Worm (Caenorhabditis elegans): Measurements from ENCODE around the gene acl-3.
A peak's percentile ranks its signal among the peaks of the same experiment; 100 is the strongest.

Gene acl-3

DNA sequence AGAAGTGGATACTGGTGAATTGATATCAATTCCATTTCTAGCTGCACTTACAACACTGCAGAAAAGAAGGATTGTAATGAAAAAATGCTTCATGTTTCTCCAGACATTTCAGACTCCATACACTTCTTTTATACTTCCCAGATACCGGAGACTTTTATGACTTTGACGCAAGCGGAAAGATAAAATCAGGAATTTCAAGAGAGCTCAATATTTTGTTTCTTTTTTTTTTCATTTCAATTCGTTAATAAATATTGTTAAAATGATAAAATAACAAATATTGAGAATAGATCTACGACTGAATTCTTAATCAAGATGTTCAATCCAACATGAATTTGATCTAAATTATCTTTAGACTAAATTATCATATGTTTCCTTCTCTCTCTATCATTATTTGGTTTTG, 26.3 kb downstream of the acl-3 start, which contains the start of gene lys-5:
lys-5 (minus strand) TSS at position 101 of the 400 bp plus-strand sequence.
- TF ChIP-seq elt-2 (tag; optimal IDR thresholded peaks at IDR 0.05) (peak; percentile 7), unc-62 (GFP tag; optimal IDR thresholded peaks at IDR 0.05) (no peak)

DNA sequence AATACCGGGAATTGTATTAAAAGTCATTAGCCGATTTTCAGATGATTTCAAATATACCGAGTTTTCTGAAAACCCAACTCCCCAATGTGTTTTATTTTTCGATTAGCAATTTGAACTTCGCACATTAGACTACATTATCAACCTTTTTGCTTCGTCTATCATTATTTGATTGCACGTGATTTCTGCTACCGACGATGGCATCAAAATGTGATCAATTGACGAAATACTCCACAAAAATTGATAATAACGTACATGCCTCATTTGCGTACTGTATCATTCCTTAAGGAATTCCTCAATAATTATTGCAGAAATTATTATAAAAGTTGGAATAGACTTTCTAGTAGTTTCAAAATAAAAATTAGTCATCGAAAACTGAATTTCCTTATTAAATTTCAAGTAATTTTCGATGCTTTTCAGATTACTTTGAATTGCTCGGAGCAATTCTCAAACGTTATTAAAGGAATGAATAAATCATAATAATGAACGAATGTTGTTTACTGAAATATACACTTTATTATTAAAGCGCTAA, 28.0 kb downstream of the acl-3 start:
- TF ChIP-seq skn-1 (tag; optimal IDR thresholded peaks at IDR 0.05) (no peak), aly-2 (tag; optimal IDR thresholded peaks at IDR 0.05) (no peak), ZK546.5 (tag; optimal IDR thresholded peaks at IDR 0.05) (no peak), pqm-1 (tag; optimal IDR thresholded peaks at IDR 0.05) (peak; percentile 74), ama-1 (optimal IDR thresholded peaks at IDR 0.05) (no peak), elt-2 (tag; optimal IDR thresholded peaks at IDR 0.05) (peak; percentile 77), snpc-4 (tag; optimal IDR thresholded peaks at IDR 0.05) (no peak), nhr-237 (tag; optimal IDR thresholded peaks at IDR 0.05) (no peak), lin-39 (tag; optimal IDR thresholded peaks at IDR 0.05) (no peak), lsy-12 (tag; optimal IDR thresholded peaks at IDR 0.05) (no peak), mml-1 (tag; optimal IDR thresholded peaks at IDR 0.05) (no peak), jun-1 (tag; optimal IDR thresholded peaks at IDR 0.05) (no peak), pha-4 (tag; optimal IDR thresholded peaks at IDR 0.05) (peak; percentile 13), tbx-2 (tag; optimal IDR thresholded peaks at IDR 0.05) (no peak), unc-62 (GFP tag; optimal IDR thresholded peaks at IDR 0.05) (no peak)

DNA sequence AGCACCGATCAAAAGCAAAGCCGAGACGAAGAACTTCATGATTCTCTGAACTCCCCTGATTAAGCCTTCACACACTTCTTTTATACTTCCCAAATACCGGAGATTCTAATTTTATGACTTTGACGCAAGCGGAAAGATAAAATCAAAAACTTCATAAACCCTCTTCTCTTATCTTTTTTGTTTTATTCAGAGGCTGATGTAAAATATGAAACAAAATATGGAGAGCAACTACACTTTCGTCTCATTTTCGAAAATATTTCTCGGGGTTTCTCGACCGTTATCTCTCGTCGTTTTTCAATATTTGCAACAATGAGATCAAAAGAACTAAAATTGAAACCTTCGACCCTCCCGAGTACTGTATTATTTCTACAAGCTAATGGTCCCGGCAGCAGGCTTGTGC, 28.8 kb downstream of the acl-3 start, which contains the start of gene lys-4:
lys-4 (minus strand) TSS at position 115 of the 400 bp plus-strand sequence.
- no peak for TF ChIP-seq egl-5 (tag; optimal IDR thresholded peaks at IDR 0.05)
- TF ChIP-seq aly-2 (tag; optimal IDR thresholded peaks at IDR 0.05) = no peak
- TF ChIP-seq elt-2 (tag; optimal IDR thresholded peaks at IDR 0.05) = peak; percentile 82
- no peak for TF ChIP-seq unc-39 (tag; optimal IDR thresholded peaks at IDR 0.05)
- peak; percentile 75 for TF ChIP-seq pqm-1 (tag; optimal IDR thresholded peaks at IDR 0.05)
- TF ChIP-seq fkh-2 (tag; optimal IDR thresholded peaks at IDR 0.05) = no peak
- TF ChIP-seq skn-1 (tag; optimal IDR thresholded peaks at IDR 0.05) = no peak
- TF ChIP-seq nhr-25 (tag; optimal IDR thresholded peaks at IDR 0.05) = no peak
- no peak for TF ChIP-seq nhr-23 (tag; optimal IDR thresholded peaks at IDR 0.05)
- no peak for TF ChIP-seq nhr-77 (tag; optimal IDR thresholded peaks at IDR 0.05)
- no peak for TF ChIP-seq ztf-11 (tag; optimal IDR thresholded peaks at IDR 0.05)

DNA sequence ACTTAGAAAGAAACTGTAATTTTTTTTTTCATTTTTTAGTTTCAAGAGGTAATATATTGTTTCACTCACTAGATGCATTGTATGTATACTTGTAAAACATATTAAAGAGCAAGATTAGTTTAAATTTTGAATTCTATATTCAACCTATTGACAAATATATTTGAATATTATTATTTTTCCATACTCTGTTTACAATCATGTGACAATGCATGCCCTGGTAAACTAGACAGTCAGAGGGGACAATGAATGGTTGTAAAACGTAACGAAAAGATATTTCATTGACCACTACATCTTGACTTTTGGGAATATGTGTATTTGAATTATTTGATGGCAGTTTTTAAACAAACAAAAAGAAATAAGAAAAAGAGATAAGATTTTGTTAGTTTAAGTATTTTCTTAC, 29.5 kb downstream of the acl-3 start:
- TF ChIP-seq pha-4 (tag; optimal IDR thresholded peaks at IDR 0.05) (peak; percentile 36), lin-15B (tag; optimal IDR thresholded peaks at IDR 0.05) (no peak)

DNA sequence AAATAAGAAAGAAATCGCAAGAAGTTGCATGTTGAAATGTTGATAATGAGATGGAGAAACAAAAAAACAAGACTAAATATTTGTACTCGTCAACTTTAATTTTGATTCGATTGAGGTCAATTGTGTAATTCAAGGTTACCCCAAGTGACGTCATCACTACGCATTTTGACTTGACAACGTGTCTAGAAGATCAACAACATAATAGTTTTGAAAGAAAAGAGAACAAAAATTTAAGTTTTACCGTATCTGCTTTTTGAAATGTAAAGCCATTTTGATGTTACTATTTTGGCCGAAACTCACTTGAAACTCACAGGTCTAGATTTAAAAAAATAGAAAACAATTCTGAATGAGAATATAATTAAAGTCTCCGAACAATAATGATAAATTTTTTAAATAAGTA, 30.9 kb downstream of the acl-3 start, which contains the start of gene dsl-5:
dsl-5 (minus strand) TSS at position 101 of the 400 bp plus-strand sequence.
- TF ChIP-seq snpc-4 (tag; optimal IDR thresholded peaks at IDR 0.05) (no peak), nhr-25 (tag; optimal IDR thresholded peaks at IDR 0.05) (peak; percentile 12), elt-2 (tag; optimal IDR thresholded peaks at IDR 0.05) (no peak)

DNA sequence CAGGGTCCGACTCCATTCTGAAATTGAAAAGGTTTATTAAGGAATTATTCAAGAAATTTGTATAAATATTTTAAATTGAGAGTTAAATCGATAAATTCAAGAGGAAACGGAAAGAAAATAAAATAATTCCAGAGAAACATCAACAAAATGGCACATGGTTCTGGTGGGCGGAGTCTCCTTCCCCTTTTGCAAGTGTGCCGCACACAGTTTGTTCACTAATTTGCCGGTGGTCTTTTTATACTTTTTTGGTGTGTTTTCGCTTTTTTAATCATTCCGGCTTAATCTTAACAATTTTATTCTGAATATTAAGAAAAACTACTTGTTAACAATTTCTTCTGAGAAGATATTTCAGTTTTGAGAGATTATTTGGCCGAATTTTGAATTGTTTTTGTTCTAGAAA, 46.9 kb downstream of the acl-3 start, which contains the start of the genes ragc-1 and Y24F12A.1:
ragc-1 (minus strand) TSS at position 25 of the 400 bp plus-strand sequence.
Y24F12A.1 (plus strand) TSS at position 346 of the 400 bp plus-strand sequence.
- TF ChIP-seq R02D3.7 (tag; optimal IDR thresholded peaks at IDR 0.05) = no peak
- TF ChIP-seq lin-39 (tag; optimal IDR thresholded peaks at IDR 0.05) = peak; percentile 37
- peak; percentile 84 for TF ChIP-seq pha-4 (tag; optimal IDR thresholded peaks at IDR 0.05)
- TF ChIP-seq snpc-4 (tag; optimal IDR thresholded peaks at IDR 0.05) = peak; percentile 71
- peak; percentile 42 for TF ChIP-seq lin-15B (tag; optimal IDR thresholded peaks at IDR 0.05)
- TF ChIP-seq ceh-16 (tag; optimal IDR thresholded peaks at IDR 0.05) = no peak
- no peak for TF ChIP-seq fkh-10 (GFP tag; optimal IDR thresholded peaks at IDR 0.05)
- peak; percentile 47 for TF ChIP-seq elt-2 (tag; optimal IDR thresholded peaks at IDR 0.05)
- TF ChIP-seq mml-1 (tag; optimal IDR thresholded peaks at IDR 0.05) = no peak
- no peak for TF ChIP-seq nhr-237 (tag; optimal IDR thresholded peaks at IDR 0.05)
- TF ChIP-seq zag-1 (tag; optimal IDR thresholded peaks at IDR 0.05) = no peak
- no peak for TF ChIP-seq unc-62 (GFP tag; optimal IDR thresholded peaks at IDR 0.05)
- TF ChIP-seq nhr-25 (tag; optimal IDR thresholded peaks at IDR 0.05) = no peak
- TF ChIP-seq ztf-11 (tag; optimal IDR thresholded peaks at IDR 0.05) = no peak
- TF ChIP-seq hmg-11 (tag; optimal IDR thresholded peaks at IDR 0.05) = no peak
- peak; percentile 42 for TF ChIP-seq egl-5 (tag; optimal IDR thresholded peaks at IDR 0.05)
- peak; percentile 59 for TF ChIP-seq nfya-1 (tag; optimal IDR thresholded peaks at IDR 0.05; ENCODE audit: insufficient read depth)
- TF ChIP-seq elt-1 (tag; optimal IDR thresholded peaks at IDR 0.05) = no peak
- TF ChIP-seq nhr-67 (tag; optimal IDR thresholded peaks at IDR 0.05) = no peak
- no peak for TF ChIP-seq nhr-11 (tag; optimal IDR thresholded peaks at IDR 0.05)
- peak; percentile 19 for TF ChIP-seq nhr-23 (tag; optimal IDR thresholded peaks at IDR 0.05)
- no peak for TF ChIP-seq nhr-43 (tag; optimal IDR thresholded peaks at IDR 0.05; ENCODE audit: poor library complexity, severe bottlenecking)
- no peak for TF ChIP-seq skn-1 (tag; optimal IDR thresholded peaks at IDR 0.05)
